Fruit fly (Drosophila melanogaster) whole organism: Measurements from ENCODE around the gene CG14854.

ENCODE experiments used
- CG8478 ChIP-seq: fragments of >200 bp; optimal IDR thresholded peaks from 2 replicates; lab custom pipeline; 2018; ENCODE audit warnings: inconsistent platforms
- Dll ChIP-seq: fragments of >200 bp; optimal IDR thresholded peaks from 2 replicates; lab custom pipeline; 2017
- EcR ChIP-seq, 2 experiments: fragments of >200 bp; optimal IDR thresholded peaks; 2 replicates each; lab custom pipeline; 2017; ENCODE audit warnings: missing biosample characterization in 2 of 2, missing genetic modification characterization in 2 of 2, missing genetic modification reagents in 2 of 2
- pan ChIP-seq: fragments of >200 bp; optimal IDR thresholded peaks from 2 replicates; lab custom pipeline; 2017
- psq ChIP-seq: fragments of >200 bp; optimal IDR thresholded peaks from 2 replicates; lab custom pipeline; 2017
- usp ChIP-seq: fragments of >200 bp; optimal IDR thresholded peaks from 2 replicates; lab custom pipeline; 2017; ENCODE audit warnings: missing biosample characterization, missing genetic modification characterization, mixed read lengths

dm6 chr3R:14586480-14587443 lies 26.9 kb upstream of the CG14854 start:
- TF ChIP-seq usp (GFP tag; lab: Kevin White, UChicago) (no peak), psq (lab: Kevin White, UChicago) (no peak), pan (lab: Kevin White, UChicago) (no peak), CG8478 (lab: Kevin White, UChicago) (no peak), Dll (no peak), EcR (GFP tag; optimal IDR thresholded peaks at IDR 0.05; lab: Kevin White, UChicago) (no peak)
